Worm (Caenorhabditis elegans): ENCODE measurements around the gene let-60.

ce11 chrIV:11693493-11693892, 2.6 kb upstream of the let-60 start, which contains the start of gene ZK792.12:
- no peak for TF ChIP-seq nhr-237 (tag; optimal IDR thresholded peaks at IDR 0.05)
- TF ChIP-seq elt-1 (tag; optimal IDR thresholded peaks at IDR 0.05; ENCODE audit: borderline replicate concordance, insufficient read depth) = no peak
